Fruit fly (Drosophila melanogaster): ENCODE data around the gene Mhc.

The Mhc gene

dm6 chr2L:16815989-16816749 is 49.8 kb downstream of the Mhc start, which contains the start of gene mdy (continued):
- peak; percentile 58 for TF ChIP-seq zen (tag; optimal IDR thresholded peaks at IDR 0.05)
- TF ChIP-seq Usf (GFP tag; optimal IDR thresholded peaks at IDR 0.05), result peak; percentile 11
- TF ChIP-seq emc (GFP tag; optimal IDR thresholded peaks at IDR 0.05), result no peak
- 0 out of 2 replicates have a peak, but pooled peaks have one; percentile 5 for TF ChIP-seq Poxn (GFP tag; IDR thresholded peaks at IDR 0.05)
- TF ChIP-seq CG5245 (GFP tag; optimal IDR thresholded peaks at IDR 0.05), result peak; percentile 32
- peak; percentile 55; the same call in 1 of the 2 replicates for TF ChIP-seq ssp (GFP tag; IDR thresholded peaks at IDR 0.05)
- no peak for TF ChIP-seq psq (GFP tag; optimal IDR thresholded peaks at IDR 0.05)
- TF ChIP-seq CG7987 (GFP tag; optimal IDR thresholded peaks at IDR 0.05), result no peak
- no peak for TF ChIP-seq CG6854 (GFP tag; optimal IDR thresholded peaks at IDR 0.05)
- peak; percentile 68 for TF ChIP-seq CHES-1-like (GFP tag; optimal IDR thresholded peaks at IDR 0.05)
- peak; percentile 50; the same call in 1 of the 2 replicates for TF ChIP-seq CG3847 (GFP tag; IDR thresholded peaks at IDR 0.05)
- TF ChIP-seq seq (GFP tag; IDR thresholded peaks at IDR 0.05), result peak; percentile 44; the same call in 1 of the 2 replicates
- peak; percentile 30; the same call in 1 of the 2 replicates for TF ChIP-seq CG6272 (GFP tag; IDR thresholded peaks at IDR 0.05)
- no peak for TF ChIP-seq CG6254 (GFP tag; optimal IDR thresholded peaks at IDR 0.05)
- TF ChIP-seq CG14710 (tag; optimal IDR thresholded peaks at IDR 0.05), result peak; percentile 58
- no peak for TF ChIP-seq Doc3 (GFP tag; IDR thresholded peaks at IDR 0.05; ENCODE audit: partially characterized antibody)
- no peak for TF ChIP-seq br (optimal IDR thresholded peaks at IDR 0.05)
- TF ChIP-seq PHDP (tag; optimal IDR thresholded peaks at IDR 0.05), result peak; percentile 58
- TF ChIP-seq CG1832 (GFP tag; optimal IDR thresholded peaks at IDR 0.05), result no peak
- TF ChIP-seq Ravus (GFP tag; IDR thresholded peaks at IDR 0.05), result no peak
- no peak for TF ChIP-seq disco-r (GFP tag; optimal IDR thresholded peaks at IDR 0.05)
- peak; percentile 45; the same call in 1 of the 2 replicates for TF ChIP-seq dati (GFP tag; IDR thresholded peaks at IDR 0.05)
- 0 out of 3 replicates have a peak, but pooled peaks have one; percentile 15 for TF ChIP-seq hb (GFP tag; IDR thresholded peaks at IDR 0.05; ENCODE audit: partially characterized antibody)
- peak; percentile 60 for TF ChIP-seq Oli (tag; optimal IDR thresholded peaks at IDR 0.05)
- peak; percentile 2 for TF ChIP-seq pum (GFP tag; optimal IDR thresholded peaks at IDR 0.05)
- peak; percentile 81 for TF ChIP-seq CG2120 (GFP tag; optimal IDR thresholded peaks at IDR 0.05)
- no peak for TF ChIP-seq bigmax (GFP tag; optimal IDR thresholded peaks at IDR 0.05)
- peak; percentile 33 for TF ChIP-seq NfI (GFP tag; optimal IDR thresholded peaks at IDR 0.05)
- TF ChIP-seq CG16815 (GFP tag; optimal IDR thresholded peaks at IDR 0.05), result no peak
- TF ChIP-seq ewg (GFP tag; optimal IDR thresholded peaks at IDR 0.05), result no peak
- peak; percentile 72 for TF ChIP-seq Xbp1 (GFP tag; optimal IDR thresholded peaks at IDR 0.05)
- no peak for TF ChIP-seq Fer1 (GFP tag; optimal IDR thresholded peaks at IDR 0.05)
- peak; percentile 26; the same call in 1 of the 3 replicates for TF ChIP-seq CG14050 (GFP tag; IDR thresholded peaks at IDR 0.05)
- no peak for TF ChIP-seq hth (optimal IDR thresholded peaks at IDR 0.05)
- peak; percentile 44 for TF ChIP-seq ATbp (GFP tag; optimal IDR thresholded peaks at IDR 0.05)
- peak; percentile 33 for TF ChIP-seq mam (GFP tag; optimal IDR thresholded peaks at IDR 0.05)
- TF ChIP-seq CG12744 (GFP tag; optimal IDR thresholded peaks at IDR 0.05), result peak; percentile 13
- TF ChIP-seq corto (GFP tag; optimal IDR thresholded peaks at IDR 0.05), result peak; percentile 33
- TF ChIP-seq Nf-YC (tag; optimal IDR thresholded peaks at IDR 0.05), result peak; percentile 48
- peak; percentile 56 for TF ChIP-seq Antp (GFP tag; optimal IDR thresholded peaks at IDR 0.05)
- TF ChIP-seq crp (GFP tag; optimal IDR thresholded peaks at IDR 0.05), result no peak
- TF ChIP-seq schlank (tag; optimal IDR thresholded peaks at IDR 0.05), result no peak
- no peak for TF ChIP-seq GATAe (GFP tag; conservative IDR thresholded peaks at IDR 0.05)
- peak; percentile 49 for TF ChIP-seq pnt (GFP tag; optimal IDR thresholded peaks at IDR 0.05)
- TF ChIP-seq CG8944 (GFP tag; optimal IDR thresholded peaks at IDR 0.05), result peak; percentile 47
- TF ChIP-seq CG31365 (tag; optimal IDR thresholded peaks at IDR 0.05), result no peak
- no peak for TF ChIP-seq CG4404 (GFP tag; IDR thresholded peaks at IDR 0.05)
- TF ChIP-seq HmgD (GFP tag; optimal IDR thresholded peaks at IDR 0.05), result no peak
- peak; percentile 60; the same call in 2 of the 3 replicates for TF ChIP-seq zfh1 (GFP tag; IDR thresholded peaks at IDR 0.05)
- peak; percentile 52; the same call in 1 of the 2 replicates for TF ChIP-seq cas (GFP tag; IDR thresholded peaks at IDR 0.05)

Measured in whole organism, embryonic.